Worm (Caenorhabditis elegans): ENCODE data around the gene dars-1.

ce11 chrIII:9488027-9488426 is 3.0 kb downstream of the dars-1 start:
- no peak for TF ChIP-seq ztf-11 (tag; optimal IDR thresholded peaks at IDR 0.05)
- no peak for TF ChIP-seq ceh-82 (tag; optimal IDR thresholded peaks at IDR 0.05)
- TF ChIP-seq egl-27 (tag; optimal IDR thresholded peaks at IDR 0.05) = no peak
- TF ChIP-seq mdl-1 (tag; optimal IDR thresholded peaks at IDR 0.05) = no peak
- TF ChIP-seq sma-3 (GFP tag; optimal IDR thresholded peaks at IDR 0.05) = no peak
- no peak for TF ChIP-seq zag-1 (tag; optimal IDR thresholded peaks at IDR 0.05)
- no peak for TF ChIP-seq nhr-21 (tag; optimal IDR thresholded peaks at IDR 0.05)
- no peak for TF ChIP-seq nhr-10 (tag; optimal IDR thresholded peaks at IDR 0.05)
- TF ChIP-seq nhr-77 (tag; optimal IDR thresholded peaks at IDR 0.05) = no peak
